Fruit fly (Drosophila melanogaster) whole organism: Measurements from ENCODE around the gene pyd.

ENCODE experiments used
- CG8478 ChIP-seq: fragments of >200 bp; optimal IDR thresholded peaks from 2 replicates; lab custom pipeline; 2018; ENCODE audit warnings: inconsistent platforms
- pan ChIP-seq: fragments of >200 bp; optimal IDR thresholded peaks from 2 replicates; lab custom pipeline; 2017

DNA sequence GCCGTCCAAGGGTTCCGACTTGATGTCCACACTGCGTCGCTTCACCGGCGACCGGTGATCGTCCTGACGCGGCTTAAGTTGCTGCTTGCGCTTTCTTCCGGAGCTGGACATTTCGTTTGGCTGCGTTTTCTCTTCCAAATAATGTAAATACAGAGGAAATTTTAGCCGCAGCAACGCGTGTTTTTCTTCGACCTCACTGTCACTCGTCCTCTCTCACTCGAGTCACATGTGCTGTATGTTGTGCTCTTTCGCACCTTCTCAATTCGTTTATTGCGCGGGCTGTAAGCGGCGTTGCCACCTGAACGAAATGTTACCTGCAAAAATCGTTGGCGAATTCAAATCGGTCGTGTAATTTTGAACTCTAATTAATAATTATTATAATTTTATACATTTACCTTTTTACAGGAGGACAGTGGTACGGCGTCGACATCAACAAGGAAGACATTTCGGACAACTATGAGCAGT, 126.3 kb downstream of the pyd start, which contains the start of gene CG9839:
- TF ChIP-seq pan (no peak), CG8478 (no peak)
